Fruit fly (Drosophila melanogaster): Measurements from ENCODE around the gene tau.

Gene tau

dm6 chr3R:27643080-27643479, 13.7 kb downstream of the tau start:
- TF ChIP-seq psq (optimal IDR thresholded peaks at IDR 0.05) (no peak), EcR (GFP tag; optimal IDR thresholded peaks at IDR 0.05) (no peak), usp (GFP tag; optimal IDR thresholded peaks at IDR 0.05) (no peak), Dll (optimal IDR thresholded peaks at IDR 0.05) (no peak), CG8478 (optimal IDR thresholded peaks at IDR 0.05) (no peak), pan (optimal IDR thresholded peaks at IDR 0.05) (no peak)

- TF ChIP-seq pan (optimal IDR thresholded peaks at IDR 0.05): no peak
- no peak for TF ChIP-seq Dll (optimal IDR thresholded peaks at IDR 0.05)
- TF ChIP-seq EcR (GFP tag; optimal IDR thresholded peaks at IDR 0.05): no peak
- no peak for TF ChIP-seq usp (GFP tag; optimal IDR thresholded peaks at IDR 0.05)
- TF ChIP-seq psq (optimal IDR thresholded peaks at IDR 0.05): no peak
- TF ChIP-seq CG8478 (optimal IDR thresholded peaks at IDR 0.05): no peak
Observed at dm6 chr3R:27637264-27637860, 19.4 kb downstream of the tau start.

DNA sequence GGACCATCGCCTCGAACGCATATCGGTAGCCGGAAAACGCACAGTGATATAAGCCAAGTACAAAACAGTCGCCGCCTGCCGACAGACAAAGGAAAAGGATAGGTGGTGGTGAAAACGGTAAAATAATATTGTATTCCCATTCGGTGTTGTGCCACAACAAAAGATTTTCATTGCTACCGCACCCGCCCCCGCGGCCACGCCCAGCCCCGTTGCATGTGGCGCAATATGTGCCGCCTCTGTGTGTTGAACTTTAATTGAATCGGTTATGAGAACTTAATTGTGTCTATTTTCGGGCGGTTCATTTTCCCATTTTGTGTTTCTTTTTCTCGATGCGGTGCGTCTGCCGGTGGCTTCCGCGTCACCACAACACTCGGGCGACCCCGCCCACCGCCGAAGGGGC, 20.1 kb downstream of the tau start:
- TF ChIP-seq usp (GFP tag; optimal IDR thresholded peaks at IDR 0.05) (no peak), psq (optimal IDR thresholded peaks at IDR 0.05) (no peak), CG8478 (optimal IDR thresholded peaks at IDR 0.05) (no peak)

dm6 chr3R:27636010-27636584, 20.7 kb downstream of the tau start, which contains the start of the genes CG5611 and Mtl:
Gene CG5611, minus strand, starts transcription at chr3R:27636060.
Gene Mtl, plus strand, starts transcription at chr3R:27636412.
- TF ChIP-seq EcR (GFP tag; optimal IDR thresholded peaks at IDR 0.05): no peak
- TF ChIP-seq Dll (optimal IDR thresholded peaks at IDR 0.05): no peak
- TF ChIP-seq pan (optimal IDR thresholded peaks at IDR 0.05): no peak
- no peak for TF ChIP-seq psq (optimal IDR thresholded peaks at IDR 0.05)
- no peak for TF ChIP-seq CG8478 (optimal IDR thresholded peaks at IDR 0.05)
- no peak for TF ChIP-seq usp (GFP tag; optimal IDR thresholded peaks at IDR 0.05)

DNA sequence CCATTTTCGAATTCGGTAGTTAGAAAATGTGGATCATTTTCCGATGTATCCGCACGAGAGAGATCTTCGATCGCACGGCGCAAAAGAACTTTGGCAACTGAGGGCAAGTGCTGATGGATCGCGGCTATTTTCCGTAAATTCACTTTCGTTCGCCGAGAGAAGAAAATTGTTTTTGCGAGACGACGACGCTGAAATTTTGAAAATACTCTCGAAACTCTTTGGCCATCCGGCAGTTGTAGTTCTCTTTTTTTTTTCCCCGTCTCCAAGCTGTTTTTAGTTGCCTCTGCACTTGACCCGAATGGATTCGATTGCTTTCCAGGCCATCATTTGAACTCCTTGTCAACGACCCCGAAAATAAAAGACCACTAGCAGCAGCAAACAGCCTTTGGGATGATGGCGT, 30.9 kb downstream of the tau start, which contains the start of gene CG5612:
TSS of gene CG5612 (minus strand) at position 101 of the 400 bp plus-strand sequence.
- TF ChIP-seq EcR (GFP tag; optimal IDR thresholded peaks at IDR 0.05) (no peak), pan (optimal IDR thresholded peaks at IDR 0.05) (no peak), Dll (optimal IDR thresholded peaks at IDR 0.05) (no peak), CG8478 (optimal IDR thresholded peaks at IDR 0.05) (no peak), psq (optimal IDR thresholded peaks at IDR 0.05) (no peak), usp (GFP tag; optimal IDR thresholded peaks at IDR 0.05) (no peak)

DNA sequence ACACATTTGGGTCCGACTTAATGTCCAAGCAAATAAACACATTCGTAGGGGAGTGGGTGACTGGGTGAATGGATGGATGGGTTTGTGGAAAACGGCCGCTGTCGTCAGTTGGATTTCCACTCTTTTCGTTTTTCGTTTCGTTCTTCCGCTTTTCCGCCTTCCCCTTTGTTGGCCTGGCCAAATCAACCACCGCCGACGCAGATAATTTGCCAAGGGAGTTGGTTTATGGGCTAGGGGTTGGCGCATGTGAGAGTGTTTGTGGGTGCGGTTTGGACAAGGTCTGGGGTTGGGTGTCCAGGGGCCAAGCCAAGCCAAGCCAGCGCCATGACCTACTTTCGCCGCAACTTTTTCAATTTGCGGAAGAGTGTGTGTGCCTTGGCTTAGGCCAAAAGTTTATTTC, 33.8 kb downstream of the tau start:
- no peak for TF ChIP-seq EcR (GFP tag; optimal IDR thresholded peaks at IDR 0.05)
- TF ChIP-seq usp (GFP tag; optimal IDR thresholded peaks at IDR 0.05): no peak
- no peak for TF ChIP-seq pan (optimal IDR thresholded peaks at IDR 0.05)
- no peak for TF ChIP-seq Dll (optimal IDR thresholded peaks at IDR 0.05)
- TF ChIP-seq psq (optimal IDR thresholded peaks at IDR 0.05): no peak
- TF ChIP-seq CG8478 (optimal IDR thresholded peaks at IDR 0.05): no peak

DNA sequence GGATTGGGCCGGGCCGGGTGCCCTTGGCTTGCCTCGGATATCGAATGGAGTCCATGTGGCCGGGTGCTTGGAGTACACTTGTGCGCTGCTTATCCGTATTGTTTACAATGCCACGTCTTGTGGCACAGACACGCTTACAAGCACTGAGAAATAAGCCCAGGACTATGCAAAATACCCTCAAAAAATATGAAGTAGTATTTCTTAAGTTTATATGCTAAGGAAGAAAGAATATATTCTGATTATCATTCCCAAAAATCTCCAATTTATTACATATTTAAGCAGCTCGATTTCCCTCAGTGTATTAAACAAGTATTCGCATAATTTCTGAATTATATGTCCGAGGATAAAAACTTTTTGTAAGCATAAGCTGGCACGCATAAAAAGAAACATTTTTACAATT, 34.9 kb downstream of the tau start:
- TF ChIP-seq pan (optimal IDR thresholded peaks at IDR 0.05) (no peak), Dll (optimal IDR thresholded peaks at IDR 0.05) (no peak), CG8478 (optimal IDR thresholded peaks at IDR 0.05) (no peak)

DNA sequence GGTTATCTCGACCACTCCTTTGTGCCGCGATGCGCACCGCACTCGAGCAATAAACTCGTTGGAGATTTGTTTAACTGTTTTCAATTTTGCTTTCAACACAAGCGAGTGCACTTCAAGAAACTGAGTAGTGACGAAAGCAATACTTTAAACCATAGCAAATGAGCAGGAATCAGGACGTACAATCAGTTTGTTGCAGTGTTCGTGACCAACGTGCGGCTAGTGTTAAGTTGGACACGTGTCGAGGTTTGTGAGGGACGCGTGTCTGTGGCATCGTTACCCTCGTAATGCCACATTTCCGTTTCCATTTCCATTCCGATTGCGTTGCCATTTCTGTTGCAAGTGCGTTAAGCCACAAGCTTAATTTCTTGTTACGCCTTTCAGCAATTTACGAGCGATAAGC, 40.3 kb downstream of the tau start:
- TF ChIP-seq Dll (optimal IDR thresholded peaks at IDR 0.05) (no peak), pan (optimal IDR thresholded peaks at IDR 0.05) (no peak), EcR (GFP tag; optimal IDR thresholded peaks at IDR 0.05) (no peak), psq (optimal IDR thresholded peaks at IDR 0.05) (no peak), CG8478 (optimal IDR thresholded peaks at IDR 0.05) (no peak), usp (GFP tag; optimal IDR thresholded peaks at IDR 0.05) (no peak)

DNA sequence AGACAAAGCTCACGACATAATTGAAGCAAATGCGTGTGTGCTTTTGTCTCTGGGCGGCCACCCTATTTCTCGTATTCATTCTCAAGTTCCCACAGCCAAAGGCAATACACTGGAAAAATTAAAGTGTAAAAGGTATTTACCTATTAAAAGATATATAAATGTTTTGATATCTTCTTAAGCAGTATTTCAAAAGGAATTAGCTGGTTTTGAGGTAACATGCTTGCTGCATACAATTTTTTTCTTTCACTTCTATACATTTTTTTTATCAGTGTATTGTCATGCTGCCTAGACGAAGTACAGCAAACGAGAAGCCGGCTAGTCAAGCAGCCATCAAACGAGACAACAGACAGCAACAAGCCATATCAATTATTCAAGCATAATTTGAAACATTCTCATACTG, 43.0 kb downstream of the tau start:
- TF ChIP-seq pan (optimal IDR thresholded peaks at IDR 0.05): no peak
- no peak for TF ChIP-seq psq (optimal IDR thresholded peaks at IDR 0.05)
- no peak for TF ChIP-seq EcR (GFP tag; optimal IDR thresholded peaks at IDR 0.05)
- no peak for TF ChIP-seq Dll (optimal IDR thresholded peaks at IDR 0.05)
- TF ChIP-seq CG8478 (optimal IDR thresholded peaks at IDR 0.05): no peak
- no peak for TF ChIP-seq usp (GFP tag; optimal IDR thresholded peaks at IDR 0.05)

dm6 chr3R:27610622-27611021, 46.2 kb downstream of the tau start:
- TF ChIP-seq pan (optimal IDR thresholded peaks at IDR 0.05): no peak
- no peak for TF ChIP-seq EcR (GFP tag; optimal IDR thresholded peaks at IDR 0.05)
- TF ChIP-seq usp (GFP tag; optimal IDR thresholded peaks at IDR 0.05): no peak
- TF ChIP-seq psq (optimal IDR thresholded peaks at IDR 0.05): no peak
- no peak for TF ChIP-seq Dll (optimal IDR thresholded peaks at IDR 0.05)
- TF ChIP-seq CG8478 (optimal IDR thresholded peaks at IDR 0.05): no peak

- no peak for TF ChIP-seq EcR (GFP tag; optimal IDR thresholded peaks at IDR 0.05)
- no peak for TF ChIP-seq Dll (optimal IDR thresholded peaks at IDR 0.05)
- TF ChIP-seq psq (optimal IDR thresholded peaks at IDR 0.05): no peak
- no peak for TF ChIP-seq CG8478 (optimal IDR thresholded peaks at IDR 0.05)
- TF ChIP-seq pan (optimal IDR thresholded peaks at IDR 0.05): no peak
Observed at dm6 chr3R:27609118-27610042, 47.4 kb downstream of the tau start.

DNA sequence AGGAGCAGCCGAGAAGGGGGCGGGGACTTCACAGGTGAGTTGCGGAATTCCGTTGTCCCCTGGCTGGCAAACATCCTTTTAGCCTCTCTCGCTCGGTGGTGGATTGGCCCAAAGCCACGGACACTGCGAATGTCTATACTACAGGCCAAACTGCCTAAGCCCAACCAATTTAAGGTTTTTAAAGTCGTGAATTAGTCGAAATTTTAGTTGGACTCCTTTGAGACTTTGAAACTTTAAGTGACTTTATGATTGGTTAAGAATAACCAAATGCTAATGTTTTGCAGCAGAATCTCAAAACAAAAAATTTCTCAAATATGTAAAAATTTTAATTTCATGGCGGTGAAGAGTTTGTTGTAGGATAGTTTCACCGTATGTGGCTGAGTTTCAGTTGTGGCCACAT, 48.3 kb downstream of the tau start:
- no peak for TF ChIP-seq CG8478 (optimal IDR thresholded peaks at IDR 0.05)
- TF ChIP-seq EcR (GFP tag; optimal IDR thresholded peaks at IDR 0.05): no peak
- no peak for TF ChIP-seq usp (GFP tag; optimal IDR thresholded peaks at IDR 0.05)
- no peak for TF ChIP-seq psq (optimal IDR thresholded peaks at IDR 0.05)
- TF ChIP-seq Dll (optimal IDR thresholded peaks at IDR 0.05): no peak
- no peak for TF ChIP-seq pan (optimal IDR thresholded peaks at IDR 0.05)

Measured in whole organism.